Fruit fly (Drosophila melanogaster): Measurements from ENCODE around the gene Tgs1.

- no peak for TF ChIP-seq CG2116 (GFP tag; optimal IDR thresholded peaks at IDR 0.05)
- TF ChIP-seq pho (GFP tag; optimal IDR thresholded peaks at IDR 0.05) = no peak
- no peak for TF ChIP-seq aop (GFP tag; IDR thresholded peaks at IDR 0.05)
- TF ChIP-seq CG43689 (GFP tag; IDR thresholded peaks at IDR 0.05) = no peak
- TF ChIP-seq CG8478 (optimal IDR thresholded peaks at IDR 0.05) = no peak
- no peak for TF ChIP-seq CG17612 (GFP tag; IDR thresholded peaks at IDR 0.05)
- TF ChIP-seq CG14441 (GFP tag; IDR thresholded peaks at IDR 0.05) = no peak
- TF ChIP-seq CG1832 (GFP tag; optimal IDR thresholded peaks at IDR 0.05) = no peak
- no peak for TF ChIP-seq HLH54F (GFP tag; optimal IDR thresholded peaks at IDR 0.05)
- TF ChIP-seq CG2875 (GFP tag; optimal IDR thresholded peaks at IDR 0.05) = no peak
- TF ChIP-seq CG6175 (GFP tag; IDR thresholded peaks at IDR 0.05) = no peak
- no peak for TF ChIP-seq tup (GFP tag; optimal IDR thresholded peaks at IDR 0.05)
- no peak for TF ChIP-seq CG4328 (GFP tag; optimal IDR thresholded peaks at IDR 0.05)
- no peak for TF ChIP-seq CG8290 (GFP tag; optimal IDR thresholded peaks at IDR 0.05)
- no peak for TF ChIP-seq CG8290 (tag; optimal IDR thresholded peaks at IDR 0.05)
Measured at dm6 chr3R:18294488-18294887, 39.2 kb downstream of the Tgs1 start.
